Worm (Caenorhabditis elegans): ENCODE data around the gene mep-1.

The mep-1 gene

ce11 chrIV:11489610-11490339 lies 34.7 kb upstream of the mep-1 start (continued):
- peak; percentile 69 for TF ChIP-seq C16A3.4 (tag; optimal IDR thresholded peaks at IDR 0.05)
- no peak for TF ChIP-seq irx-1 (tag; optimal IDR thresholded peaks at IDR 0.05)
- no peak for TF ChIP-seq hpl-2 (GFP tag; optimal IDR thresholded peaks at IDR 0.05)
- TF ChIP-seq fkh-8 (tag; optimal IDR thresholded peaks at IDR 0.05): no peak
- peak; percentile 17 to 65 for TF ChIP-seq lin-35 (GFP tag; optimal IDR thresholded peaks at IDR 0.05)
- TF ChIP-seq lsy-2 (tag; optimal IDR thresholded peaks at IDR 0.05): peak; percentile 26 to 69
- no peak for TF ChIP-seq lin-15B (tag; optimal IDR thresholded peaks at IDR 0.05)
- no peak for TF ChIP-seq egl-13 (tag; optimal IDR thresholded peaks at IDR 0.05)
- TF ChIP-seq swsn-7 (tag; optimal IDR thresholded peaks at IDR 0.05): peak; percentile 37
- TF ChIP-seq pax-3 (tag; optimal IDR thresholded peaks at IDR 0.05): no peak
- no peak for TF ChIP-seq unc-30 (tag; optimal IDR thresholded peaks at IDR 0.05)
- no peak for TF ChIP-seq nhr-237 (tag; optimal IDR thresholded peaks at IDR 0.05)
- TF ChIP-seq nhr-47 (tag; optimal IDR thresholded peaks at IDR 0.05): peak; percentile 53
- no peak for TF ChIP-seq fos-1 (tag; optimal IDR thresholded peaks at IDR 0.05)
- TF ChIP-seq C34B4.2 (tag; optimal IDR thresholded peaks at IDR 0.05): no peak
- peak; percentile 13 for TF ChIP-seq xbp-1 (tag; optimal IDR thresholded peaks at IDR 0.05)
- TF ChIP-seq lin-13 (GFP tag; optimal IDR thresholded peaks at IDR 0.05): peak; percentile 36
- TF ChIP-seq nhr-90 (tag; optimal IDR thresholded peaks at IDR 0.05; ENCODE audit: poor library complexity): peak; percentile 53
- TF ChIP-seq nhr-77 (tag; optimal IDR thresholded peaks at IDR 0.05): no peak

DNA sequence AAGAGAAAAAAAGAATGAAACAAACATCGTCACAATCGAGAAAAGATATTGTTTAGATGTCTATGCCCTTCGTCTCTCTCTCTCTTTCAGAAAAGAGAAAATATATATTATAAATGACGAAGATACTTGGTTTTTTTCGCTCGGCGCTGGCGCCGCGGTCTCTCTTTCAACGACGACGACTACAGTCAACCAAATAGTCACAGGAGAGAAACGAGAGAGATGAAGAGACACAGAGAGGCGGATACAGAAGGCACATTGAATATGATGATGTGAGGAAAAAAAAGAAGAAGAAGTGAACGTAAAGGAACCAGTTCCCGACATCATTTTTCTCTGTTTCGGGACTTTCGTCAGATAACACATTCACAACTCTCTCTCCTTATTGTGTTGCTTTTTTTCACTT lies 33.0 kb upstream of the mep-1 start:
- TF ChIP-seq nhr-12 (tag; optimal IDR thresholded peaks at IDR 0.05) (no peak), F16B12.6 (tag; optimal IDR thresholded peaks at IDR 0.05) (no peak), snu-23 (GFP tag; optimal IDR thresholded peaks at IDR 0.05) (peak; percentile 60), lin-35 (GFP tag; optimal IDR thresholded peaks at IDR 0.05) (peak; percentile 9 to 54), ztf-4 (tag; optimal IDR thresholded peaks at IDR 0.05) (no peak), jun-1 (tag; optimal IDR thresholded peaks at IDR 0.05) (no peak), lsy-2 (tag; optimal IDR thresholded peaks at IDR 0.05) (peak in 1 of 2 experiments; percentile 60), nhr-20 (tag; optimal IDR thresholded peaks at IDR 0.05) (peak; percentile 83), elt-3 (tag; optimal IDR thresholded peaks at IDR 0.05) (peak in 3 of 6 experiments; percentile 11 to 74 (median 67)), nhr-19 (GFP tag; conservative IDR thresholded peaks at IDR 0.05) (peak; percentile 36; the same call in 1 of the 2 replicates), pax-3 (tag; optimal IDR thresholded peaks at IDR 0.05) (no peak), swsn-7 (tag; optimal IDR thresholded peaks at IDR 0.05) (no peak), nhr-76 (tag; optimal IDR thresholded peaks at IDR 0.05) (no peak), lin-14 (GFP tag; optimal IDR thresholded peaks at IDR 0.05) (peak; percentile 85), unc-30 (tag; optimal IDR thresholded peaks at IDR 0.05) (no peak), sox-4 (tag; optimal IDR thresholded peaks at IDR 0.05) (no peak), isw-1 (GFP tag; IDR thresholded peaks at IDR 0.05) (no peak), dpl-1 (GFP tag; optimal IDR thresholded peaks at IDR 0.05) (peak in 1 of 3 experiments; percentile 3), hlh-4 (tag; optimal IDR thresholded peaks at IDR 0.05) (no peak), fkh-10 (GFP tag; optimal IDR thresholded peaks at IDR 0.05) (no peak), tbx-2 (tag; optimal IDR thresholded peaks at IDR 0.05) (peak; percentile 25), sptf-1 (tag; optimal IDR thresholded peaks at IDR 0.05) (no peak), ceh-82 (tag; optimal IDR thresholded peaks at IDR 0.05) (no peak), ets-5 (GFP tag; IDR thresholded peaks at IDR 0.05) (no peak), hpl-2 (GFP tag; optimal IDR thresholded peaks at IDR 0.05) (no peak), aha-1 (tag; optimal IDR thresholded peaks at IDR 0.05) (no peak), nhr-90 (tag; optimal IDR thresholded peaks at IDR 0.05; ENCODE audit: poor library complexity) (peak; percentile 69), nhr-77 (tag; optimal IDR thresholded peaks at IDR 0.05) (no peak), unc-86 (tag; optimal IDR thresholded peaks at IDR 0.05) (no peak), fkh-4 (tag; optimal IDR thresholded peaks at IDR 0.05; ENCODE audit: borderline replicate concordance) (no peak), nhr-85 (tag) (peak; percentile 98), nhr-47 (tag; optimal IDR thresholded peaks at IDR 0.05) (peak; percentile 33), grh-1 (GFP tag; IDR thresholded peaks at IDR 0.05) (peak; percentile 46; the same call in 1 of the 2 replicates), lin-39 (tag; optimal IDR thresholded peaks at IDR 0.05) (no peak), xbp-1 (tag; optimal IDR thresholded peaks at IDR 0.05) (no peak), vab-15 (tag; optimal IDR thresholded peaks at IDR 0.05) (no peak), efl-3 (GFP tag; optimal IDR thresholded peaks at IDR 0.05) (no peak), C16A3.4 (tag; optimal IDR thresholded peaks at IDR 0.05) (no peak), unc-130 (tag; optimal IDR thresholded peaks at IDR 0.05) (no peak), efl-1 (optimal IDR thresholded peaks at IDR 0.05) (peak in 1 of 2 experiments; percentile 0), efl-1 (GFP tag; optimal IDR thresholded peaks at IDR 0.05 in 1 of 2) (peak in 1 of 2 experiments; percentile 35), blmp-1 (tag; optimal IDR thresholded peaks at IDR 0.05) (peak; percentile 94)

Measured in whole organism, L1 larva.